Worm (Caenorhabditis elegans) whole organism, young adult: ENCODE measurements around the gene F44F4.3.

Source experiments
- B0261.1 ChIP-seq: sonication (generic microtip); optimal IDR thresholded peaks from 2 replicates; lab custom pipeline; 2016; ENCODE audit warnings: mild to moderate bottlenecking, missing genetic modification characterization, moderate library complexity, missing compliant biosample characterization
- C17E4.6 ChIP-seq: fragments of 200-800 bp; sonication (Bioruptor generic); IDR thresholded peaks from 2 replicates; pipeline ENCODE4 v1.3.6; 2022; ENCODE audit warnings: missing genetic modification reagents, missing genetic modification characterization, missing compliant biosample characterization
- F22D6.2 ChIP-seq: sonication (generic microtip); optimal IDR thresholded peaks from 2 replicates; lab custom pipeline; 2016; ENCODE audit warnings: mild to moderate bottlenecking, missing genetic modification characterization, missing compliant biosample characterization
- F39B2.1 ChIP-seq: fragments of 200-800 bp; sonication (Bioruptor generic); IDR thresholded peaks from 2 replicates; pipeline ENCODE4 v1.3.6; 2022; ENCODE audit warnings: missing genetic modification reagents, missing genetic modification characterization, missing compliant biosample characterization
- Y53F4B.3 ChIP-seq: fragments of 200-800 bp; sonication (Bioruptor generic); IDR thresholded peaks from 2 replicates; pipeline ENCODE4 v1.3.6; 2022; ENCODE audit warnings: missing genetic modification reagents, missing genetic modification characterization, missing compliant biosample characterization
- Y56A3A.18 ChIP-seq: fragments of 200-800 bp; sonication (Bioruptor generic); IDR thresholded peaks from 2 replicates; pipeline ENCODE4 v1.3.6; 2022; ENCODE audit warnings: missing genetic modification reagents, missing genetic modification characterization, missing compliant biosample characterization
- Y79H2A.3 ChIP-seq: fragments of 200-800 bp; sonication (Bioruptor generic); conservative IDR thresholded peaks from 2 replicates; pipeline ENCODE4 v1.3.6; 2022; ENCODE audit warnings: missing genetic modification reagents, missing genetic modification characterization, missing compliant biosample characterization
- akir-1 ChIP-seq: fragments of 200-800 bp; sonication (Bioruptor generic); optimal IDR thresholded peaks from 2 replicates; lab custom pipeline; 2018; ENCODE audit warnings: mild to moderate bottlenecking, missing genetic modification characterization, moderate library complexity, missing compliant biosample characterization
- aptf-3 ChIP-seq: fragments of 200-800 bp; sonication (Bioruptor generic); IDR thresholded peaks from 2 replicates; pipeline ENCODE4 v1.3.6; 2022; ENCODE audit warnings: missing genetic modification characterization, missing compliant biosample characterization
- atf-7 ChIP-seq: sonication (generic microtip); optimal IDR thresholded peaks from 2 replicates; lab custom pipeline; 2017; ENCODE audit warnings: mild to moderate bottlenecking, missing genetic modification characterization, missing compliant biosample characterization
- attf-5 ChIP-seq: fragments of 200-800 bp; sonication (Bioruptor generic); optimal IDR thresholded peaks from 2 replicates; lab custom pipeline; 2018; ENCODE audit warnings: mild to moderate bottlenecking, missing genetic modification characterization, missing compliant biosample characterization
- attf-6 ChIP-seq: fragments of 200-800 bp; sonication (Bioruptor generic); IDR thresholded peaks from 2 replicates; pipeline ENCODE4 v1.3.6; 2022; ENCODE audit warnings: missing genetic modification reagents, missing genetic modification characterization, missing compliant biosample characterization
- ccch-3 ChIP-seq: fragments of 200-800 bp; sonication (Bioruptor generic); optimal IDR thresholded peaks from 2 replicates; lab custom pipeline; 2018; ENCODE audit warnings: mild to moderate bottlenecking, missing genetic modification characterization, missing compliant biosample characterization
- cebp-1 ChIP-seq, 2 experiments: fragments of 200-800 bp in 1 of 2; sonication (Bioruptor generic) in 1 of 2; sonication (generic microtip) in 1 of 2; IDR thresholded peaks in 1 of 2; optimal IDR thresholded peaks in 1 of 2; 2 replicates each; pipeline versions ENCODE4 v1.3.6 to Lab custom; 2017 to 2022; ENCODE audit warnings: missing compliant biosample characterization in 2 of 2, missing genetic modification characterization in 2 of 2, mild to moderate bottlenecking in 1 of 2, missing genetic modification reagents in 1 of 2, moderate library complexity in 1 of 2
- chd-7 ChIP-seq: sonication (generic microtip); optimal IDR thresholded peaks from 2 replicates; lab custom pipeline; 2016; ENCODE audit warnings: mild to moderate bottlenecking, missing genetic modification characterization, moderate library complexity, missing compliant biosample characterization
- die-1 ChIP-seq: sonication (generic microtip); optimal IDR thresholded peaks from 2 replicates; lab custom pipeline; 2016; ENCODE audit warnings: missing genotype, mild to moderate bottlenecking, missing genetic modification characterization, missing compliant biosample characterization
- dox-1 ChIP-seq: fragments of 200-800 bp; sonication (Bioruptor generic); IDR thresholded peaks from 2 replicates; pipeline ENCODE4 v1.3.6; 2022; ENCODE audit warnings: missing genetic modification reagents, missing genetic modification characterization, missing compliant biosample characterization
- egl-44 ChIP-seq: fragments of 200-800 bp; sonication (Bioruptor generic); IDR thresholded peaks from 2 replicates; pipeline ENCODE4 v1.3.6; 2022; ENCODE audit warnings: missing genetic modification reagents, missing genetic modification characterization, missing compliant biosample characterization
- ets-4 ChIP-seq: fragments of 200-800 bp; sonication (Bioruptor generic); optimal IDR thresholded peaks from 2 replicates; lab custom pipeline; 2018; ENCODE audit warnings: mild to moderate bottlenecking, missing genetic modification characterization, missing compliant biosample characterization
- him-1 ChIP-seq: sonication (generic microtip); optimal IDR thresholded peaks from 2 replicates; lab custom pipeline; 2016; ENCODE audit warnings: missing genotype, missing genetic modification reagents, missing genetic modification characterization, missing compliant biosample characterization
- hrde-1 ChIP-seq: sonication (generic microtip); optimal IDR thresholded peaks from 2 replicates; lab custom pipeline; 2016; ENCODE audit warnings: missing genetic modification characterization, mild to moderate bottlenecking, missing compliant biosample characterization, moderate library complexity, missing genotype, missing genetic modification reagents, borderline replicate concordance
- hsf-1 ChIP-seq: fragments of 200-800 bp; sonication (Bioruptor generic); IDR thresholded peaks from 2 replicates; pipeline ENCODE4 v1.3.6; 2022; ENCODE audit warnings: missing genetic modification reagents, missing genetic modification characterization, missing compliant biosample characterization
- let-607 ChIP-seq, 2 experiments: fragments of 200-800 bp in 1 of 2; sonication (Bioruptor generic) in 1 of 2; sonication (generic microtip) in 1 of 2; optimal IDR thresholded peaks; 2 replicates each; lab custom pipeline; 2016 to 2018; ENCODE audit warnings: mild to moderate bottlenecking in 2 of 2, missing compliant biosample characterization in 2 of 2, missing genetic modification characterization in 2 of 2, moderate library complexity in 2 of 2, missing genotype in 1 of 2
- lin-35 ChIP-seq, 3 experiments: fragments of 150-350 bp in 2 of 3; sonication (generic microtip) in 1 of 3; optimal IDR thresholded peaks; 2 replicates each; lab custom pipeline; 2014 to 2018; ENCODE audit warnings: missing biosample characterization in 3 of 3, missing genetic modification characterization in 3 of 3, missing genetic modification reagents in 3 of 3
- lsl-1 ChIP-seq: fragments of 200-800 bp; sonication (Bioruptor generic); optimal IDR thresholded peaks from 2 replicates; lab custom pipeline; 2018; ENCODE audit warnings: mild to moderate bottlenecking, missing genetic modification characterization, moderate library complexity, missing compliant biosample characterization
- madf-10 ChIP-seq: sonication (generic microtip); optimal IDR thresholded peaks from 2 replicates; lab custom pipeline; 2016; ENCODE audit warnings: mild to moderate bottlenecking, missing genetic modification characterization, missing compliant biosample characterization
- madf-6 ChIP-seq: fragments of 200-800 bp; sonication (Bioruptor generic); IDR thresholded peaks from 2 replicates; pipeline ENCODE4 v1.3.6; 2022; ENCODE audit warnings: missing genetic modification reagents, missing genetic modification characterization, missing compliant biosample characterization
- nfya-1 ChIP-seq: sonication (generic microtip); optimal IDR thresholded peaks from 2 replicates; lab custom pipeline; 2017; ENCODE audit warnings: antibody characterized with exemption, missing compliant biosample characterization, missing genetic modification characterization, borderline replicate concordance; ENCODE audit not compliant: insufficient read depth
- nfyb-1 ChIP-seq: fragments of 200-800 bp; sonication (Bioruptor generic); IDR thresholded peaks from 2 replicates; pipeline ENCODE4 v1.3.6; 2022; ENCODE audit warnings: missing genetic modification reagents, missing genetic modification characterization, missing compliant biosample characterization
- nhr-120 ChIP-seq: fragments of 200-800 bp; sonication (Bioruptor generic); IDR thresholded peaks from 2 replicates; pipeline ENCODE4 v1.3.6; 2022; ENCODE audit warnings: missing genetic modification characterization, missing compliant biosample characterization
- nhr-179 ChIP-seq: sonication (generic microtip); optimal IDR thresholded peaks from 2 replicates; lab custom pipeline; 2016; ENCODE audit warnings: mild to moderate bottlenecking, missing genetic modification characterization, missing compliant biosample characterization
- nhr-27 ChIP-seq: fragments of 200-800 bp; sonication (Bioruptor generic); optimal IDR thresholded peaks from 2 replicates; lab custom pipeline; 2018; ENCODE audit warnings: mild to moderate bottlenecking, missing genetic modification characterization, moderate library complexity, missing compliant biosample characterization
- nhr-80 ChIP-seq: sonication (generic microtip); optimal IDR thresholded peaks from 2 replicates; lab custom pipeline; 2016; ENCODE audit warnings: missing genetic modification characterization, missing compliant biosample characterization
- pbrm-1 ChIP-seq: fragments of 200-800 bp; sonication (Bioruptor generic); IDR thresholded peaks from 2 replicates; pipeline ENCODE4 v1.3.6; 2022; ENCODE audit warnings: missing genetic modification reagents, missing genetic modification characterization, missing compliant biosample characterization
- rcor-1 ChIP-seq: fragments of 200-800 bp; sonication (Bioruptor generic); IDR thresholded peaks from 2 replicates; pipeline ENCODE4 v1.3.6; 2022; ENCODE audit warnings: missing genetic modification reagents, missing genetic modification characterization, missing compliant biosample characterization
- rec-8 ChIP-seq, 2 experiments: sonication (generic microtip); optimal IDR thresholded peaks; 2 replicates each; lab custom pipeline; 2016; ENCODE audit warnings: mild to moderate bottlenecking in 2 of 2, missing genetic modification characterization in 2 of 2, missing genetic modification reagents in 2 of 2, missing genotype in 2 of 2, missing biosample characterization in 1 of 2, missing compliant biosample characterization in 1 of 2, moderate library complexity in 1 of 2
- rpc-1 ChIP-seq, 2 experiments: fragments of 150-350 bp in 1 of 2; sonication (generic microtip) in 1 of 2; optimal IDR thresholded peaks; 2 replicates each; lab custom pipeline; 2014 to 2018; ENCODE audit warnings: missing biosample characterization in 1 of 2, missing genetic modification characterization in 1 of 2, missing genetic modification reagents in 1 of 2, missing genotype in 1 of 2
- sea-2 ChIP-seq: fragments of 200-800 bp; sonication (Bioruptor generic); IDR thresholded peaks from 2 replicates; pipeline ENCODE4 v1.3.6; 2022; ENCODE audit warnings: missing genetic modification characterization, missing compliant biosample characterization
- snpc-1.1 ChIP-seq: sonication (generic microtip); optimal IDR thresholded peaks from 2 replicates; lab custom pipeline; 2017; ENCODE audit warnings: missing genetic modification characterization, mild to moderate bottlenecking, missing compliant biosample characterization, antibody characterized with exemption, moderate library complexity, missing genotype, missing genetic modification reagents; ENCODE audit not compliant: insufficient read depth
- snpc-1.3 ChIP-seq: sonication (generic microtip); optimal IDR thresholded peaks from 2 replicates; lab custom pipeline; 2017; ENCODE audit warnings: missing genetic modification characterization, mild to moderate bottlenecking, missing compliant biosample characterization, antibody characterized with exemption, moderate library complexity, missing genotype, missing genetic modification reagents; ENCODE audit not compliant: insufficient read depth
- somi-1 ChIP-seq: fragments of 200-800 bp; sonication (Bioruptor generic); optimal IDR thresholded peaks from 2 replicates; lab custom pipeline; 2018; ENCODE audit warnings: mild to moderate bottlenecking, missing genetic modification characterization, missing compliant biosample characterization
- tbp1 ChIP-seq: fragments of 200-800 bp; sonication (Bioruptor generic); optimal IDR thresholded peaks from 2 replicates; lab custom pipeline; 2018; ENCODE audit warnings: mild to moderate bottlenecking, missing genetic modification characterization, missing compliant biosample characterization
- unc-62 ChIP-seq: fragments of 150-350 bp; optimal IDR thresholded peaks from 2 replicates; lab custom pipeline; 2014; ENCODE audit warnings: missing biosample characterization, missing genetic modification reagents, missing genetic modification characterization
- zfh-2 ChIP-seq: fragments of 200-800 bp; sonication (Bioruptor generic); conservative IDR thresholded peaks from 2 replicates; pipeline ENCODE4 v1.3.6; 2022; ENCODE audit warnings: missing genetic modification reagents, missing genetic modification characterization, missing compliant biosample characterization
- ztf-6 ChIP-seq: fragments of 200-800 bp; sonication (Bioruptor generic); IDR thresholded peaks from 2 replicates; pipeline ENCODE4 v1.3.6; 2022; ENCODE audit warnings: missing genetic modification reagents, missing genetic modification characterization, missing compliant biosample characterization

F44F4.3 gene

ce11 chrII:10852880-10853279, 32.8 kb downstream of the F44F4.3 start (continued):
- no peak for TF ChIP-seq akir-1 (GFP tag; lab: Kevin White, UChicago)

ce11 chrII:10851110-10851509, 34.6 kb downstream of the F44F4.3 start:
- no peak for TF ChIP-seq hsf-1 (GFP tag; lab: Robert Waterston, UW)
- TF ChIP-seq nhr-179 = no peak
- TF ChIP-seq chd-7 (tag; lab: Kevin White, UChicago) = peak; percentile 85
- peak; percentile 97 for TF ChIP-seq nhr-80 (tag; lab: Kevin White, UChicago)
- TF ChIP-seq nhr-27 (tag; lab: Kevin White, UChicago) = no peak
- TF ChIP-seq atf-7 (tag; lab: Kevin White, UChicago) = peak; percentile 87
- TF ChIP-seq hrde-1 (tag; lab: Kevin White, UChicago) = no peak
- 0 out of 2 replicates have a peak, but pooled peaks have one; percentile 7 for TF ChIP-seq madf-6 (GFP tag; lab: Robert Waterston, UW)
- TF ChIP-seq nfyb-1 = peak; percentile 85
- peak; percentile 55 for TF ChIP-seq madf-10
- TF ChIP-seq nhr-120 = no peak
- TF ChIP-seq cebp-1 (GFP tag; IDR thresholded peaks at IDR 0.05; lab: Robert Waterston, UW) = peak; percentile 66
- TF ChIP-seq cebp-1 (tag; optimal IDR thresholded peaks at IDR 0.05; lab: Kevin White, UChicago) = peak; percentile 90
- peak; percentile 98 for TF ChIP-seq unc-62 (GFP tag; lab: Kevin White, UChicago)
- TF ChIP-seq aptf-3 (GFP tag; lab: Robert Waterston, UW) = no peak
- TF ChIP-seq rec-8 (tag; optimal IDR thresholded peaks at IDR 0.05; lab: Kevin White, UChicago) = no peak
- peak; percentile 98 for TF ChIP-seq ets-4 (GFP tag; lab: Kevin White, UChicago)
- TF ChIP-seq Y53F4B.3 (GFP tag; lab: Robert Waterston, UW) = no peak
- peak; percentile 54 for TF ChIP-seq rcor-1
- TF ChIP-seq egl-44 (GFP tag; lab: Robert Waterston, UW) = peak; percentile 74
- peak; percentile 93 for TF ChIP-seq attf-5 (GFP tag; lab: Kevin White, UChicago)
- TF ChIP-seq tbp1 (GFP tag; lab: Kevin White, UChicago) = peak; percentile 59
- TF ChIP-seq pbrm-1 (GFP tag; lab: Robert Waterston, UW) = no peak
- peak; percentile 53; the same call in 1 of the 2 replicates for TF ChIP-seq Y56A3A.18 (GFP tag; lab: Robert Waterston, UW)
- no peak for TF ChIP-seq snpc-1.3 (tag; lab: Kevin White, UChicago)
- no peak for TF ChIP-seq lsl-1
- TF ChIP-seq lin-35 (GFP tag; optimal IDR thresholded peaks at IDR 0.05; lab: Kevin White, UChicago) = no peak
- TF ChIP-seq Y79H2A.3 (GFP tag; lab: Robert Waterston, UW) = no peak
- TF ChIP-seq somi-1 (GFP tag; lab: Kevin White, UChicago) = peak; percentile 60
- peak; percentile 95 to 96 for TF ChIP-seq let-607 (tag; optimal IDR thresholded peaks at IDR 0.05; lab: Kevin White, UChicago)
- no peak for TF ChIP-seq sea-2 (GFP tag; lab: Robert Waterston, UW)
- no peak for TF ChIP-seq attf-6 (GFP tag; lab: Robert Waterston, UW)
- peak; percentile 46 for TF ChIP-seq die-1 (tag; lab: Kevin White, UChicago)
- TF ChIP-seq C17E4.6 (GFP tag; lab: Robert Waterston, UW) = no peak
- TF ChIP-seq ccch-3 (GFP tag; lab: Kevin White, UChicago) = no peak
- no peak for TF ChIP-seq ztf-6 (GFP tag; lab: Robert Waterston, UW)
- peak; percentile 92 for TF ChIP-seq dox-1 (GFP tag; lab: Robert Waterston, UW)
- TF ChIP-seq snpc-1.1 (tag; lab: Kevin White, UChicago) = no peak
- TF ChIP-seq F22D6.2 (tag; lab: Kevin White, UChicago) = peak; percentile 42
- TF ChIP-seq nfya-1 = no peak
- no peak for TF ChIP-seq rpc-1 (optimal IDR thresholded peaks at IDR 0.05; lab: Kevin White, UChicago)
- no peak for TF ChIP-seq rpc-1 (tag; optimal IDR thresholded peaks at IDR 0.05; lab: Kevin White, UChicago)
- TF ChIP-seq F39B2.1 (GFP tag; lab: Robert Waterston, UW) = no peak
- TF ChIP-seq B0261.1 (tag; lab: Kevin White, UChicago) = no peak
- no peak for TF ChIP-seq him-1 (tag; lab: Kevin White, UChicago)
- no peak for TF ChIP-seq zfh-2
